Worm (Caenorhabditis elegans): Measurements from ENCODE around the gene Y69A2AR.25.

The Y69A2AR.25 gene

ce11 chrIV:2568267-2568666, at the start of gene Y69A2AR.25, which contains the start of gene Y69A2AR.12:
Gene Y69A2AR.25, minus strand, starts transcription at chrIV:2568367.
Gene Y69A2AR.12, plus strand, starts transcription at chrIV:2568614.
- TF ChIP-seq zag-1 (tag; optimal IDR thresholded peaks at IDR 0.05) (no peak), lin-39 (tag; optimal IDR thresholded peaks at IDR 0.05) (no peak), nhr-77 (tag; optimal IDR thresholded peaks at IDR 0.05) (no peak), egl-27 (tag; optimal IDR thresholded peaks at IDR 0.05) (no peak), nhr-43 (tag; optimal IDR thresholded peaks at IDR 0.05; ENCODE audit: poor library complexity, severe bottlenecking) (no peak), nhr-237 (tag; optimal IDR thresholded peaks at IDR 0.05) (no peak), unc-62 (GFP tag; optimal IDR thresholded peaks at IDR 0.05) (no peak), nhr-12 (tag; optimal IDR thresholded peaks at IDR 0.05) (no peak), aly-2 (tag; optimal IDR thresholded peaks at IDR 0.05) (no peak), ceh-28 (tag; optimal IDR thresholded peaks at IDR 0.05) (no peak), fos-1 (tag; optimal IDR thresholded peaks at IDR 0.05) (no peak), elt-3 (tag; optimal IDR thresholded peaks at IDR 0.05) (no peak), unc-39 (tag; optimal IDR thresholded peaks at IDR 0.05) (no peak), mdl-1 (tag; optimal IDR thresholded peaks at IDR 0.05) (no peak), eor-1 (tag; optimal IDR thresholded peaks at IDR 0.05) (no peak), ZK546.5 (tag; optimal IDR thresholded peaks at IDR 0.05) (no peak), hmg-11 (tag; optimal IDR thresholded peaks at IDR 0.05) (no peak), mml-1 (tag; optimal IDR thresholded peaks at IDR 0.05) (no peak), fkh-10 (GFP tag; optimal IDR thresholded peaks at IDR 0.05) (no peak), ceh-16 (tag; optimal IDR thresholded peaks at IDR 0.05) (no peak)

DNA sequence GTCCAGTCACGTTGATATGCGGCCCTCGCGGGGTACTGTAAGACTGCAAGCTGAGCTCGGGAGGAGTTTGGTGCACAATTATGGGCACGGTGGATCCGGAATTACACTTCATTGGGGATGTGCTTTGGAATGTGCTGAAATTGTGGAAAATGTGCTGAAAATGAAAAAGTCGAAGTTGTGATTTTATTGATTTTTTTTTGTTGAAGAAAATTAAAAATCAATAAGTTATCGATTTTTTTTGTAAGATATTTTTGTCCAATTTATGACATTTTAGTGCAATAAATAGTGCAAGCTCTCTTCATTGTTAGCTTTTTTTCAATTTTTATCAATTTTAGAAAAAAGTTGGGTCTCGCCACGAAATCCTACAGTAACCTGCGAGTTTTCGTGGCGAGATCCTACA, 48.7 kb upstream of the Y69A2AR.25 start:
- no peak for TF ChIP-seq fos-1 (tag; optimal IDR thresholded peaks at IDR 0.05)
- TF ChIP-seq ceh-28 (tag; optimal IDR thresholded peaks at IDR 0.05), result peak; percentile 78
- no peak for TF ChIP-seq sea-2 (GFP tag; optimal IDR thresholded peaks at IDR 0.05)
- TF ChIP-seq fkh-2 (tag; optimal IDR thresholded peaks at IDR 0.05), result no peak
- TF ChIP-seq hmg-11 (tag; optimal IDR thresholded peaks at IDR 0.05), result no peak

DNA sequence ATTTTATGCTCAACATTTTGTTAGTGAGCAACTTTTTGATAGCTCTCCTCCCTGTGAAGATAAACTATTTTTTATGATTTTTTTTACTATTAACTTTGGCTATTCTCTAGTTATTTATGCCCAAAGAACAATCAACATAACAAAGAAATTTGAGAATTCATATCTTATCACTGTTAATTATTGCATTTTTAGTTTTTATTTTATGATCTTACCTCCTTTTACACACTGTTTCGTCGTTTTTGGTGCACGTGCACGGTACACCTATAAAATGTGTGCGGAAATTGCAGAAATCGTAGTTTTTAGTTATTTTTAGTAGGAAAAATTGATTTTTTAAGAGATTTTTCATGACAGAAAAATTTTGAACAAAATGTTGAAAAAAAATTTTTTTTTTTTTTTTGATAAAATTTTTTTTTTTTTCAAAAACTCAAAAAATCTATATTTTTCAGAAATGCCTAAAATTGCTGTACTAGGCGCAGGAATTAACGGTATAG, 45.6 kb upstream of the Y69A2AR.25 start, which contains the start of gene daao-1:
daao-1 (plus strand) TSS at position 441 of the 491 bp plus-strand sequence.
- TF ChIP-seq hmg-11 (tag; optimal IDR thresholded peaks at IDR 0.05) (no peak), pqm-1 (tag; optimal IDR thresholded peaks at IDR 0.05) (peak; percentile 62), elt-2 (tag; optimal IDR thresholded peaks at IDR 0.05) (peak; percentile 63)

ce11 chrIV:2613011-2613503, 44.9 kb upstream of the Y69A2AR.25 start, which contains the start of gene Y69A2AR.28:
Gene Y69A2AR.28, minus strand, starts transcription at chrIV:2613061.
- TF ChIP-seq lin-15B (tag; optimal IDR thresholded peaks at IDR 0.05) (peak; percentile 45), nhr-77 (tag; optimal IDR thresholded peaks at IDR 0.05) (no peak), mml-1 (tag; optimal IDR thresholded peaks at IDR 0.05) (no peak), lin-39 (tag; optimal IDR thresholded peaks at IDR 0.05) (no peak), daf-12 (tag; optimal IDR thresholded peaks at IDR 0.05) (no peak), ceh-9 (tag; optimal IDR thresholded peaks at IDR 0.05) (no peak)

DNA sequence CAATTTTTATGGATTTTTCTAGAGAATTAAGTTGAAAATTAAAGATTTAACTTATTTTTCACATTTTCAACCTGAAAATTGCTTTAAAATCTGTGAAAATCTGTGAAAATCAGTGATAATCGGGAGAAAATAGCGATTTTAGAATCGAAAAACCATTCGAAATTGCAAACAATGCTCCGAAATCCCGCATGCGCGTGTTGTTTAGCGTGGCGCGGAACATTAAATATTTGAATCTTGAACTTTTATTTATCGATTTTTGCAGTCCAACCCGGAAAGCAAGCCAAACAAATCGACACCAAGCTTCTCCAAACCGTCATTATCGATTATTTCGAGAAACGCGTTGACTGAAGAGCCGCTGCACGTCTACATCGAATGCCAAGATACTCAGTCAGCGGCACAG, 42.8 kb upstream of the Y69A2AR.25 start:
- TF ChIP-seq nhr-67 (tag; optimal IDR thresholded peaks at IDR 0.05) (no peak), ama-1 (optimal IDR thresholded peaks at IDR 0.05) (no peak), egl-5 (tag; optimal IDR thresholded peaks at IDR 0.05) (no peak), nfya-1 (tag; optimal IDR thresholded peaks at IDR 0.05; ENCODE audit: insufficient read depth) (no peak), ztf-11 (tag; optimal IDR thresholded peaks at IDR 0.05) (no peak), nhr-28 (tag; optimal IDR thresholded peaks at IDR 0.05) (no peak), R02D3.7 (tag; optimal IDR thresholded peaks at IDR 0.05) (no peak), nhr-237 (tag; optimal IDR thresholded peaks at IDR 0.05) (no peak)

DNA sequence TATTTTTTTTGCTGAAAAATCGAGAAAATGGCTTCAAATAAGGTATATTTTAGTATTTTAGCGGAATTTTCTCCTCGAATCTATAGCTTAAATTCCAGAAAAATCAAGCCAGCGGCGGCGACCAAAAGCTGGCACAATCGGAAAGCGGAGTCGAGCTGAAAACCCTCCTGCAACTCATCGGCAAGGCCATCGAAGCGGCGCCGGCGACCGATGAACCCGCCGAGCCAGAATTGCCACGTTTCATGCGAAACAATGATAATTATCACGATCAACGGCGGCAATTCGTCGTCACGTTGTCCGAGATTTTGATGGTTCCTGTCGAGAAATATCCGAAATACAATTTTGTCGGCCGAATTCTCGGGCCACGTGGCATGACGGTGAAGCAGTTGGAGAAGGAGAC, 42.2 kb upstream of the Y69A2AR.25 start, which contains the start of gene Y69A2AR.32:
Y69A2AR.32 (plus strand) TSS at position 28 of the 400 bp plus-strand sequence.
- TF ChIP-seq mdl-1 (tag; optimal IDR thresholded peaks at IDR 0.05) (no peak), hmg-11 (tag; optimal IDR thresholded peaks at IDR 0.05) (no peak), snpc-4 (tag; optimal IDR thresholded peaks at IDR 0.05) (no peak), fos-1 (tag; optimal IDR thresholded peaks at IDR 0.05) (no peak), ceh-9 (tag; optimal IDR thresholded peaks at IDR 0.05) (no peak), jun-1 (tag; optimal IDR thresholded peaks at IDR 0.05) (no peak), R02D3.7 (tag; optimal IDR thresholded peaks at IDR 0.05) (no peak), nhr-25 (tag; optimal IDR thresholded peaks at IDR 0.05) (no peak), nhr-67 (tag; optimal IDR thresholded peaks at IDR 0.05) (no peak), zag-1 (tag; optimal IDR thresholded peaks at IDR 0.05) (no peak), daf-12 (tag; optimal IDR thresholded peaks at IDR 0.05) (no peak), aly-2 (tag; optimal IDR thresholded peaks at IDR 0.05) (no peak), ama-1 (optimal IDR thresholded peaks at IDR 0.05) (no peak), eor-1 (tag; optimal IDR thresholded peaks at IDR 0.05) (no peak), lin-39 (tag; optimal IDR thresholded peaks at IDR 0.05) (no peak), ceh-16 (tag; optimal IDR thresholded peaks at IDR 0.05) (no peak)

Data from whole organism, L3 larva.